Worm (Caenorhabditis elegans) whole organism, L1 larva: ENCODE measurements around the gene T20B12.4.

Source experiments
- blmp-1 ChIP-seq: fragments of 150-350 bp; optimal IDR thresholded peaks from 2 replicates; lab custom pipeline; 2014; ENCODE audit warnings: missing biosample characterization, missing genetic modification characterization
- egl-27 ChIP-seq, 2 experiments: fragments of 150-350 bp in 1 of 2; sonication (generic microtip); optimal IDR thresholded peaks; 3 replicates each; lab custom pipeline; 2017 to 2018; ENCODE audit warnings: missing biosample characterization in 2 of 2, missing genetic modification characterization in 2 of 2, missing genetic modification reagents in 2 of 2
- jun-1 ChIP-seq: fragments of 150-350 bp; optimal IDR thresholded peaks from 2 replicates; lab custom pipeline; 2014; ENCODE audit warnings: missing biosample characterization, missing genetic modification reagents, missing genetic modification characterization
- lin-13 ChIP-seq: fragments of 150-350 bp; optimal IDR thresholded peaks from 2 replicates; lab custom pipeline; 2014; ENCODE audit warnings: missing biosample characterization, missing genetic modification reagents, missing genetic modification characterization
- lin-35 ChIP-seq, 2 experiments: fragments of 150-350 bp; optimal IDR thresholded peaks; 2 replicates each; lab custom pipeline; 2014; ENCODE audit warnings: missing biosample characterization in 2 of 2, missing genetic modification characterization in 2 of 2, missing genetic modification reagents in 2 of 2
- mep-1 ChIP-seq: fragments of 150-350 bp; optimal IDR thresholded peaks from 2 replicates; lab custom pipeline; 2014; ENCODE audit warnings: missing biosample characterization, missing genetic modification characterization
- nhr-11 ChIP-seq: fragments of 150-350 bp; optimal IDR thresholded peaks from 2 replicates; lab custom pipeline; 2014; ENCODE audit warnings: missing biosample characterization, missing genetic modification characterization
- pqm-1 ChIP-seq: sonication (generic microtip); optimal IDR thresholded peaks from 3 replicates; lab custom pipeline; 2017; ENCODE audit warnings: missing biosample characterization, missing genetic modification characterization
- skn-1 ChIP-seq: fragments of 150-350 bp; optimal IDR thresholded peaks from 2 replicates; lab custom pipeline; 2014; ENCODE audit warnings: missing biosample characterization, missing genetic modification characterization
- sptf-1 ChIP-seq: fragments of 150-350 bp; optimal IDR thresholded peaks from 2 replicates; lab custom pipeline; 2014; ENCODE audit warnings: missing biosample characterization, missing genetic modification characterization
- unc-62 ChIP-seq: fragments of 150-350 bp; optimal IDR thresholded peaks from 2 replicates; lab custom pipeline; 2014; ENCODE audit warnings: missing biosample characterization, missing genetic modification reagents, missing genetic modification characterization

DNA sequence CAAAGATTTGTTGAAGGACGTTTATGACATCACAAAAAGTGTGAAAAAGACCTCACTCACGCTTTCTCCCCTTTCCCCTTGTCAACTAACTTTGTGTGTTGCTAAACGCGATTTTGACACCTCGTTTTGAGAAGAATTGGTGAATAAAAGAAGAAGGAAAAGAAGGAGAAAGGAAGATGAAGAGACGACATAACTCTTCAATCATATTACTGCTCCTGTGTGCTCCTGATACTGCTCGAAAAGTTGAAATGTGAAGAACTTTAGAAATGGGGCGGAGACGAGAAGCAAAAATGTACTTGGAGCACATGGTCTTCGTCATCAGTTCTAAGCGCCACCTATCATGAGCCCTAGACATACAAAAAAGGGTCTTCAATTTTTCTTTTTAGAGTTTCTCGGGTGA, 31.5 kb downstream of the T20B12.4 start:
- no peak for TF ChIP-seq mep-1 (tag; lab: Kevin White, UChicago)
- no peak for TF ChIP-seq lin-35 (GFP tag; optimal IDR thresholded peaks at IDR 0.05; lab: Kevin White, UChicago)
- TF ChIP-seq blmp-1: no peak
- TF ChIP-seq lin-13 (GFP tag; lab: Kevin White, UChicago): no peak
- no peak for TF ChIP-seq jun-1
- no peak for TF ChIP-seq pqm-1 (tag; lab: Kevin White, UChicago)
- TF ChIP-seq egl-27 (tag; optimal IDR thresholded peaks at IDR 0.05; lab: Kevin White, UChicago): no peak
- no peak for TF ChIP-seq sptf-1 (tag; lab: Kevin White, UChicago)
- no peak for TF ChIP-seq skn-1 (tag; lab: Kevin White, UChicago)
- TF ChIP-seq nhr-11: no peak
- no peak for TF ChIP-seq unc-62 (GFP tag; lab: Kevin White, UChicago)
